Worm (Caenorhabditis elegans): ENCODE data around the gene col-116.

ce11 chrIV:8375381-8375780, 19.7 kb downstream of the col-116 start:
- TF ChIP-seq flt-1 (GFP tag; IDR thresholded peaks at IDR 0.05) (peak; percentile 96), T22C8.4 (GFP tag; IDR thresholded peaks at IDR 0.05) (peak; percentile 83), tab-1 (GFP tag; IDR thresholded peaks at IDR 0.05) (peak; percentile 95), klf-2 (GFP tag; conservative IDR thresholded peaks at IDR 0.05) (0 out of 2 replicates have a peak, but pooled peaks have one; percentile 53)
